Worm (Caenorhabditis elegans): ENCODE data around the gene ZK616.5.

- TF ChIP-seq ref-1 (GFP tag; conservative IDR thresholded peaks at IDR 0.05), result no peak
- no peak for TF ChIP-seq cog-1 (tag; optimal IDR thresholded peaks at IDR 0.05)
- TF ChIP-seq med-1 (GFP tag; optimal IDR thresholded peaks at IDR 0.05; ENCODE audit: insufficient read depth), result no peak
- TF ChIP-seq klf-2 (GFP tag; conservative IDR thresholded peaks at IDR 0.05), result no peak
- TF ChIP-seq flt-1 (GFP tag; IDR thresholded peaks at IDR 0.05), result no peak
Measured at ce11 chrIV:5397539-5397938, 5.8 kb downstream of the ZK616.5 start, which contains the start of gene ZK616.2.
